Worm (Caenorhabditis elegans): ENCODE measurements around the gene sru-2.

Gene sru-2

ce11 chrIV:9459224-9459781 is 26.8 kb upstream of the sru-2 start, which contains the start of gene copb-2 (continued):
- TF ChIP-seq dpff-1 (tag; optimal IDR thresholded peaks at IDR 0.05) (no peak), B0336.3 (GFP tag; IDR thresholded peaks at IDR 0.05) (no peak), pha-4 (tag; optimal IDR thresholded peaks at IDR 0.05) (no peak), F57C9.4 (tag; optimal IDR thresholded peaks at IDR 0.05) (no peak), attf-6 (GFP tag; IDR thresholded peaks at IDR 0.05) (no peak), egl-44 (GFP tag; IDR thresholded peaks at IDR 0.05) (no peak), egl-18 (GFP tag; IDR thresholded peaks at IDR 0.05) (no peak), aptf-3 (GFP tag; IDR thresholded peaks at IDR 0.05) (no peak), rcor-1 (GFP tag; IDR thresholded peaks at IDR 0.05) (no peak), lir-1 (GFP tag; conservative IDR thresholded peaks at IDR 0.05) (no peak), ZK185.1 (tag; optimal IDR thresholded peaks at IDR 0.05; ENCODE audit: poor library complexity, severe bottlenecking) (peak; percentile 38), somi-1 (GFP tag; optimal IDR thresholded peaks at IDR 0.05) (no peak), B0019.2 (GFP tag; conservative IDR thresholded peaks at IDR 0.05) (no peak), gei-17 (GFP tag; optimal IDR thresholded peaks at IDR 0.05) (no peak), ceh-79 (tag; optimal IDR thresholded peaks at IDR 0.05) (no peak), sea-2 (GFP tag; IDR thresholded peaks at IDR 0.05) (no peak), dpl-1 (GFP tag; optimal IDR thresholded peaks at IDR 0.05) (peak; percentile 10), madf-6 (GFP tag; IDR thresholded peaks at IDR 0.05) (no peak), hmg-20 (GFP tag; IDR thresholded peaks at IDR 0.05) (0 out of 2 replicates have a peak, but pooled peaks have one; percentile 21), lsl-1 (GFP tag; optimal IDR thresholded peaks at IDR 0.05) (peak; percentile 37), F57A8.1 (GFP tag; optimal IDR thresholded peaks at IDR 0.05) (no peak), madf-10 (tag; optimal IDR thresholded peaks at IDR 0.05) (no peak), ccch-3 (GFP tag; optimal IDR thresholded peaks at IDR 0.05) (no peak), lin-40 (tag; optimal IDR thresholded peaks at IDR 0.05) (no peak), hsf-1 (GFP tag; IDR thresholded peaks at IDR 0.05) (no peak), sptf-2 (GFP tag; optimal IDR thresholded peaks at IDR 0.05) (no peak), ztf-18 (tag; optimal IDR thresholded peaks at IDR 0.05) (no peak), Y79H2A.3 (GFP tag; conservative IDR thresholded peaks at IDR 0.05) (no peak), ztf-22 (GFP tag; optimal IDR thresholded peaks at IDR 0.05) (no peak), sdz-38 (tag; optimal IDR thresholded peaks at IDR 0.05) (no peak), lin-35 (GFP tag; optimal IDR thresholded peaks at IDR 0.05) (peak in 1 of 3 experiments; percentile 52), snpc-1.3 (tag; optimal IDR thresholded peaks at IDR 0.05; ENCODE audit: insufficient read depth) (no peak), tbp1 (GFP tag; optimal IDR thresholded peaks at IDR 0.05) (peak; percentile 52), tlf-1 (GFP tag; optimal IDR thresholded peaks at IDR 0.05) (no peak), pbrm-1 (GFP tag; IDR thresholded peaks at IDR 0.05) (peak; percentile 59; the same call in 1 of the 2 replicates), F33H1.4 (GFP tag; IDR thresholded peaks at IDR 0.05) (peak; percentile 88), tbx-9 (tag; optimal IDR thresholded peaks at IDR 0.05; ENCODE audit: borderline replicate concordance) (no peak), F39B2.1 (GFP tag; IDR thresholded peaks at IDR 0.05) (no peak), nfyb-1 (GFP tag; IDR thresholded peaks at IDR 0.05) (no peak), zim-3 (tag; optimal IDR thresholded peaks at IDR 0.05) (no peak), ztf-6 (GFP tag; IDR thresholded peaks at IDR 0.05) (no peak), K12H6.12 (tag; optimal IDR thresholded peaks at IDR 0.05) (no peak), efl-1 (GFP tag; optimal IDR thresholded peaks at IDR 0.05) (no peak), nfya-1 (tag; optimal IDR thresholded peaks at IDR 0.05; ENCODE audit: borderline replicate concordance, insufficient read depth) (no peak), Y53F4B.3 (GFP tag; IDR thresholded peaks at IDR 0.05) (no peak), rpc-1 (optimal IDR thresholded peaks at IDR 0.05) (no peak), rpc-1 (tag; optimal IDR thresholded peaks at IDR 0.05) (no peak), C17E4.6 (GFP tag; IDR thresholded peaks at IDR 0.05) (no peak), B0035.1 (tag; optimal IDR thresholded peaks at IDR 0.05) (no peak)

Data from whole organism, young adult.